Fruit fly (Drosophila melanogaster): ENCODE results near the gene CG42816.

Gene CG42816

dm6 chr3L:17842892-17843703 is 45.7 kb upstream of the CG42816 start, which contains the start of gene CG5567 (continued):
- no peak for TF ChIP-seq chif (GFP tag; optimal IDR thresholded peaks at IDR 0.05)
- TF ChIP-seq luna (GFP tag; optimal IDR thresholded peaks at IDR 0.05) = no peak
- TF ChIP-seq CG1024 (GFP tag; IDR thresholded peaks at IDR 0.05) = no peak
- no peak for TF ChIP-seq pho (GFP tag; optimal IDR thresholded peaks at IDR 0.05)
- TF ChIP-seq disco-r (GFP tag; optimal IDR thresholded peaks at IDR 0.05) = no peak
- no peak for TF ChIP-seq CG8290 (GFP tag; optimal IDR thresholded peaks at IDR 0.05)
- peak in 1 of 2 experiments; percentile 33 for TF ChIP-seq CG8290 (tag; optimal IDR thresholded peaks at IDR 0.05)
- TF ChIP-seq Sry-β (GFP tag; optimal IDR thresholded peaks at IDR 0.05) = no peak
- no peak for TF ChIP-seq CG4328 (GFP tag; optimal IDR thresholded peaks at IDR 0.05)
- no peak for TF ChIP-seq NC2α (GFP tag; optimal IDR thresholded peaks at IDR 0.05)
- no peak for TF ChIP-seq CG2712 (tag; optimal IDR thresholded peaks at IDR 0.05)
- TF ChIP-seq CG9215 (GFP tag; IDR thresholded peaks at IDR 0.05) = no peak
- TF ChIP-seq CG5180 (GFP tag; optimal IDR thresholded peaks at IDR 0.05) = no peak
- no peak for TF ChIP-seq tup (GFP tag; optimal IDR thresholded peaks at IDR 0.05)
- TF ChIP-seq Dek (tag; optimal IDR thresholded peaks at IDR 0.05) = no peak
- TF ChIP-seq Tbp (GFP tag; optimal IDR thresholded peaks at IDR 0.05) = no peak
- no peak for TF ChIP-seq unpg (GFP tag; optimal IDR thresholded peaks at IDR 0.05)
- TF ChIP-seq ssp (GFP tag; IDR thresholded peaks at IDR 0.05) = no peak
- TF ChIP-seq chinmo (GFP tag; IDR thresholded peaks at IDR 0.05; ENCODE audit: partially characterized antibody) = 0 out of 4 replicates have a peak, but pooled peaks have one; percentile 51
- TF ChIP-seq dan (GFP tag; IDR thresholded peaks at IDR 0.05) = no peak
- TF ChIP-seq lmd (GFP tag; IDR thresholded peaks at IDR 0.05) = peak; percentile 17; the same call in 1 of the 2 replicates
- TF ChIP-seq Bteb2 (GFP tag; optimal IDR thresholded peaks at IDR 0.05) = no peak
- no peak for TF ChIP-seq Hsf (GFP tag; optimal IDR thresholded peaks at IDR 0.05)
- peak in 1 of 2 experiments; percentile 93 for TF ChIP-seq Pdp1 (GFP tag; optimal IDR thresholded peaks at IDR 0.05)
- TF ChIP-seq CG32772 (GFP tag; IDR thresholded peaks at IDR 0.05) = no peak
- peak; percentile 42 for TF ChIP-seq CG7839 (tag; optimal IDR thresholded peaks at IDR 0.05)
- no peak for TF ChIP-seq CG1832 (GFP tag; optimal IDR thresholded peaks at IDR 0.05)
- TF ChIP-seq CG17328 (GFP tag; IDR thresholded peaks at IDR 0.05) = no peak
- no peak for TF ChIP-seq klu (GFP tag; IDR thresholded peaks at IDR 0.05)
- TF ChIP-seq wdn (GFP tag; IDR thresholded peaks at IDR 0.05) = no peak
- TF ChIP-seq Hr51 (GFP tag; optimal IDR thresholded peaks at IDR 0.05) = peak in 1 of 2 experiments; percentile 10
- TF ChIP-seq pzg (GFP tag; optimal IDR thresholded peaks at IDR 0.05) = peak; percentile 30
- no peak for TF ChIP-seq CG18764 (GFP tag; optimal IDR thresholded peaks at IDR 0.05)
- no peak for TF ChIP-seq ara (GFP tag; IDR thresholded peaks at IDR 0.05)

dm6 chr3L:17841085-17841606 is 43.8 kb upstream of the CG42816 start, which contains the start of gene CG5577:
CG5577 (minus strand) TSS chr3L:17841427.
- TF ChIP-seq otp (GFP tag; IDR thresholded peaks at IDR 0.05) (0 out of 3 replicates have a peak, but pooled peaks have one; percentile 27), usp (GFP tag; optimal IDR thresholded peaks at IDR 0.05) (no peak), CG14860 (GFP tag; IDR thresholded peaks at IDR 0.05; ENCODE audit: partially characterized antibody) (peak; percentile 43; the same call in 1 of the 3 replicates), CG7786 (GFP tag; optimal IDR thresholded peaks at IDR 0.05) (no peak), CG7987 (GFP tag; optimal IDR thresholded peaks at IDR 0.05) (peak; percentile 28), CG9727 (GFP tag; optimal IDR thresholded peaks at IDR 0.05) (no peak), pb (GFP tag; optimal IDR thresholded peaks at IDR 0.05) (no peak), CG9797 (GFP tag; optimal IDR thresholded peaks at IDR 0.05) (no peak), CG8388 (GFP tag; optimal IDR thresholded peaks at IDR 0.05) (no peak), CG8290 (GFP tag; optimal IDR thresholded peaks at IDR 0.05) (no peak), CG8290 (tag; optimal IDR thresholded peaks at IDR 0.05) (peak in 1 of 2 experiments; percentile 72), Deaf1 (tag; optimal IDR thresholded peaks at IDR 0.05) (peak; percentile 78), sug (tag; optimal IDR thresholded peaks at IDR 0.05) (peak; percentile 74), CG34376 (GFP tag; optimal IDR thresholded peaks at IDR 0.05) (peak; percentile 91), danr (GFP tag; IDR thresholded peaks at IDR 0.05) (no peak), ems (GFP tag; optimal IDR thresholded peaks at IDR 0.05) (no peak), dpn (GFP tag; optimal IDR thresholded peaks at IDR 0.05) (no peak), kay (GFP tag; optimal IDR thresholded peaks at IDR 0.05) (no peak), Sry-δ (GFP tag; optimal IDR thresholded peaks at IDR 0.05) (peak; percentile 8)

Measured in whole organism, embryonic.